Worm (Caenorhabditis elegans) whole organism, L2 larva: ENCODE data around the gene C33D9.8.
A peak's percentile ranks its signal among the peaks of the same experiment; 100 is the strongest.

Source experiments
- C34F6.9 ChIP-seq: fragments of 150-350 bp; optimal IDR thresholded peaks from 2 replicates; lab custom pipeline; 2014; ENCODE audit warnings: missing biosample characterization, missing genetic modification characterization
- F13H6.1 ChIP-seq: sonication (generic microtip); optimal IDR thresholded peaks from 2 replicates; lab custom pipeline; 2016; ENCODE audit warnings: missing genetic modification characterization, missing compliant biosample characterization
- R02D3.7 ChIP-seq: fragments of 150-350 bp; optimal IDR thresholded peaks from 2 replicates; lab custom pipeline; 2014; ENCODE audit warnings: missing biosample characterization, missing genetic modification characterization
- ZK546.5 ChIP-seq: sonication (generic microtip); optimal IDR thresholded peaks from 2 replicates; lab custom pipeline; 2017; ENCODE audit warnings: missing biosample characterization, missing genetic modification characterization
- alr-1 ChIP-seq: fragments of 150-350 bp; optimal IDR thresholded peaks from 2 replicates; lab custom pipeline; 2014; ENCODE audit warnings: missing biosample characterization, missing genetic modification characterization
- aly-2 ChIP-seq: fragments of 150-350 bp; optimal IDR thresholded peaks from 2 replicates; lab custom pipeline; 2014; ENCODE audit warnings: missing biosample characterization, missing genetic modification characterization
- ceh-16 ChIP-seq: fragments of 150-350 bp; optimal IDR thresholded peaks from 2 replicates; lab custom pipeline; 2014; ENCODE audit warnings: missing biosample characterization, missing genetic modification characterization
- ceh-82 ChIP-seq: fragments of 150-350 bp; optimal IDR thresholded peaks from 2 replicates; lab custom pipeline; 2014; ENCODE audit warnings: missing biosample characterization, missing genetic modification characterization
- crh-2 ChIP-seq: sonication (generic microtip); optimal IDR thresholded peaks from 2 replicates; lab custom pipeline; 2017; ENCODE audit warnings: missing biosample characterization, missing genetic modification characterization
- egl-27 ChIP-seq: sonication (generic microtip); optimal IDR thresholded peaks from 3 replicates; lab custom pipeline; 2017; ENCODE audit warnings: missing biosample characterization, missing genetic modification reagents, missing genetic modification characterization
- fos-1 ChIP-seq: fragments of 150-350 bp; optimal IDR thresholded peaks from 2 replicates; lab custom pipeline; 2014; ENCODE audit warnings: missing biosample characterization, missing genetic modification characterization
- gmeb-1 ChIP-seq: fragments of 150-350 bp; optimal IDR thresholded peaks from 2 replicates; lab custom pipeline; 2014; ENCODE audit warnings: missing biosample characterization, missing genetic modification characterization
- lin-13 ChIP-seq: fragments of 150-350 bp; optimal IDR thresholded peaks from 2 replicates; lab custom pipeline; 2014; ENCODE audit warnings: missing biosample characterization, missing genetic modification reagents, missing genetic modification characterization
- lsy-2 ChIP-seq, 2 experiments: fragments of 150-350 bp in 1 of 2; sonication (generic microtip) in 1 of 2; optimal IDR thresholded peaks; 2 replicates each; lab custom pipeline; 2014 to 2017; ENCODE audit warnings: missing biosample characterization in 2 of 2, missing genetic modification characterization in 2 of 2
- mab-5 ChIP-seq: fragments of 150-350 bp; optimal IDR thresholded peaks from 2 replicates; lab custom pipeline; 2014; ENCODE audit warnings: missing biosample characterization, missing genetic modification characterization
- mbf-1 ChIP-seq: sonication (generic microtip); optimal IDR thresholded peaks from 2 replicates; lab custom pipeline; 2017; ENCODE audit warnings: missing biosample characterization, missing genetic modification characterization
- nhr-10 ChIP-seq: sonication (generic microtip); optimal IDR thresholded peaks from 2 replicates; lab custom pipeline; 2017; ENCODE audit warnings: missing biosample characterization, missing genetic modification characterization
- nhr-11 ChIP-seq: fragments of 150-350 bp; optimal IDR thresholded peaks from 2 replicates; lab custom pipeline; 2014; ENCODE audit warnings: missing biosample characterization, missing genetic modification characterization
- nhr-12 ChIP-seq: fragments of 150-350 bp; optimal IDR thresholded peaks from 2 replicates; lab custom pipeline; 2014; ENCODE audit warnings: missing biosample characterization, missing genetic modification characterization
- nhr-129 ChIP-seq: fragments of 150-350 bp; optimal IDR thresholded peaks from 2 replicates; lab custom pipeline; 2014; ENCODE audit warnings: missing biosample characterization, missing genetic modification characterization
- nhr-21 ChIP-seq: fragments of 150-350 bp; optimal IDR thresholded peaks from 2 replicates; lab custom pipeline; 2014; ENCODE audit warnings: missing biosample characterization, missing genetic modification characterization
- nhr-23 ChIP-seq: fragments of 150-350 bp; optimal IDR thresholded peaks from 2 replicates; lab custom pipeline; 2014; ENCODE audit warnings: missing biosample characterization, missing genetic modification reagents, missing genetic modification characterization
- nhr-6 ChIP-seq: fragments of 150-350 bp; optimal IDR thresholded peaks from 2 replicates; lab custom pipeline; 2014; ENCODE audit warnings: missing biosample characterization, missing genetic modification characterization
- nhr-77 ChIP-seq: fragments of 150-350 bp; optimal IDR thresholded peaks from 2 replicates; lab custom pipeline; 2014; ENCODE audit warnings: missing biosample characterization, missing genetic modification characterization
- peb-1 ChIP-seq: fragments of 150-350 bp; optimal IDR thresholded peaks from 2 replicates; lab custom pipeline; 2014; ENCODE audit warnings: missing biosample characterization, missing genetic modification characterization
- sem-4 ChIP-seq: fragments of 150-350 bp; optimal IDR thresholded peaks from 2 replicates; lab custom pipeline; 2014; ENCODE audit warnings: missing biosample characterization, missing genetic modification reagents, missing genetic modification characterization
- skn-1 ChIP-seq: sonication (generic microtip); optimal IDR thresholded peaks from 2 replicates; lab custom pipeline; 2017; ENCODE audit warnings: missing biosample characterization, missing genetic modification characterization
- sma-3 ChIP-seq: sonication (generic microtip); optimal IDR thresholded peaks from 2 replicates; lab custom pipeline; 2016; ENCODE audit warnings: missing genetic modification reagents, missing genetic modification characterization, missing compliant biosample characterization
- sma-9 ChIP-seq, 2 experiments: fragments of 150-350 bp in 1 of 2; sonication (generic microtip) in 1 of 2; optimal IDR thresholded peaks; 2 replicates each; lab custom pipeline; 2014 to 2016; ENCODE audit warnings: missing genetic modification characterization in 2 of 2, mild to moderate bottlenecking in 1 of 2, missing biosample characterization in 1 of 2, missing compliant biosample characterization in 1 of 2, missing genetic modification reagents in 1 of 2, moderate library complexity in 1 of 2
- snpc-4 ChIP-seq: fragments of 150-350 bp; optimal IDR thresholded peaks from 2 replicates; lab custom pipeline; 2014; ENCODE audit warnings: missing biosample characterization, missing genetic modification characterization
- unc-39 ChIP-seq: fragments of 150-350 bp; optimal IDR thresholded peaks from 2 replicates; lab custom pipeline; 2014; ENCODE audit warnings: missing biosample characterization, missing genetic modification characterization
- unc-55 ChIP-seq: fragments of 150-350 bp; sonication (generic microtip); optimal IDR thresholded peaks from 3 replicates; lab custom pipeline; 2014; ENCODE audit warnings: missing biosample characterization, missing genetic modification reagents, missing genetic modification characterization
- unc-62 ChIP-seq: fragments of 150-350 bp; optimal IDR thresholded peaks from 2 replicates; lab custom pipeline; 2014; ENCODE audit warnings: missing biosample characterization, missing genetic modification reagents, missing genetic modification characterization
- zag-1 ChIP-seq: fragments of 150-350 bp; optimal IDR thresholded peaks from 2 replicates; lab custom pipeline; 2014; ENCODE audit warnings: missing biosample characterization, missing genetic modification characterization
- ztf-1 ChIP-seq: fragments of 200-800 bp; sonication (Bioruptor generic); conservative IDR thresholded peaks from 2 replicates; pipeline ENCODE4 v1.3.6; 2022; ENCODE audit warnings: missing genetic modification characterization, missing compliant biosample characterization
- ztf-11 ChIP-seq: sonication (generic microtip); optimal IDR thresholded peaks from 2 replicates; lab custom pipeline; 2017; ENCODE audit warnings: missing biosample characterization, missing genetic modification characterization

Gene C33D9.8

ce11 chrIV:8772800-8773256 is 13.7 kb downstream of the C33D9.8 start, which contains the start of gene F20C5.6:
Gene F20C5.6 (minus strand): TSS chrIV:8773206.
- TF ChIP-seq lsy-2 (tag; optimal IDR thresholded peaks at IDR 0.05; lab: Kevin White, UChicago): no peak
- TF ChIP-seq ztf-11 (tag; lab: Kevin White, UChicago): no peak
- no peak for TF ChIP-seq peb-1 (tag; lab: Kevin White, UChicago)
- no peak for TF ChIP-seq skn-1
- TF ChIP-seq fos-1 (tag; lab: Kevin White, UChicago): no peak
- TF ChIP-seq ztf-1: no peak
- no peak for TF ChIP-seq sem-4
- TF ChIP-seq nhr-11 (tag; lab: Kevin White, UChicago): no peak
- TF ChIP-seq nhr-21: no peak
- TF ChIP-seq snpc-4 (tag; lab: Kevin White, UChicago): no peak
- no peak for TF ChIP-seq lin-13 (GFP tag; lab: Kevin White, UChicago)
- TF ChIP-seq F13H6.1: no peak
- TF ChIP-seq nhr-23 (tag; lab: Kevin White, UChicago): no peak
- TF ChIP-seq aly-2 (tag; lab: Kevin White, UChicago): no peak
- TF ChIP-seq sma-9 (GFP tag; optimal IDR thresholded peaks at IDR 0.05; lab: Kevin White, UChicago): no peak
- TF ChIP-seq sma-9 (tag; optimal IDR thresholded peaks at IDR 0.05; lab: Kevin White, UChicago): no peak
- no peak for TF ChIP-seq nhr-10 (tag; lab: Kevin White, UChicago)
- TF ChIP-seq crh-2: no peak
- TF ChIP-seq egl-27: no peak
- TF ChIP-seq unc-39 (tag; lab: Kevin White, UChicago): no peak
- no peak for TF ChIP-seq nhr-6

ce11 chrIV:8769539-8769938 is 17.0 kb downstream of the C33D9.8 start, which contains the start of gene F20C5.5:
Gene F20C5.5 (minus strand): TSS chrIV:8769639.
- TF ChIP-seq lsy-2 (tag; optimal IDR thresholded peaks at IDR 0.05; lab: Kevin White, UChicago): no peak
- TF ChIP-seq nhr-129 (tag; lab: Kevin White, UChicago): no peak
- no peak for TF ChIP-seq ztf-1
- TF ChIP-seq zag-1 (tag; lab: Kevin White, UChicago): no peak
- no peak for TF ChIP-seq nhr-12 (tag; lab: Kevin White, UChicago)
- TF ChIP-seq sem-4: no peak
- TF ChIP-seq nhr-6: no peak
- TF ChIP-seq, all 48 proteins: peak for 0

ce11 chrIV:8764567-8764966 is 22.0 kb downstream of the C33D9.8 start, which contains the start of gene cdc-50.B:
Gene cdc-50.B (plus strand): TSS chrIV:8764867.
- TF ChIP-seq alr-1 (tag; lab: Kevin White, UChicago): no peak
- TF ChIP-seq nhr-12 (tag; lab: Kevin White, UChicago): no peak
- TF ChIP-seq snpc-4 (tag; lab: Kevin White, UChicago): no peak
- no peak for TF ChIP-seq ztf-11 (tag; lab: Kevin White, UChicago)
- no peak for TF ChIP-seq mab-5 (tag; lab: Kevin White, UChicago)
- no peak for TF ChIP-seq sma-3 (GFP tag; lab: Kevin White, UChicago)
- no peak for TF ChIP-seq skn-1
- no peak for TF ChIP-seq ztf-1
- no peak for TF ChIP-seq mbf-1 (tag; lab: Kevin White, UChicago)

- TF ChIP-seq nhr-77: no peak
- TF ChIP-seq gmeb-1: no peak
- TF ChIP-seq unc-55 (GFP tag; lab: Kevin White, UChicago): peak; percentile 93
- no peak for TF ChIP-seq aly-2 (tag; lab: Kevin White, UChicago)
- peak; percentile 43 for TF ChIP-seq lin-13 (GFP tag; lab: Kevin White, UChicago)
- TF ChIP-seq unc-62: no peak
- TF ChIP-seq ZK546.5 (tag; lab: Kevin White, UChicago): no peak
- no peak for TF ChIP-seq sma-3 (GFP tag; lab: Kevin White, UChicago)
- TF ChIP-seq nhr-10 (tag; lab: Kevin White, UChicago): no peak
- TF ChIP-seq ztf-1: no peak
- no peak for TF ChIP-seq ceh-16 (tag; lab: Kevin White, UChicago)
- peak; percentile 66 for TF ChIP-seq nhr-129 (tag; lab: Kevin White, UChicago)
- TF ChIP-seq zag-1 (tag; lab: Kevin White, UChicago): peak; percentile 49
- peak; percentile 84 for TF ChIP-seq C34F6.9
- peak; percentile 76 for TF ChIP-seq nhr-6
- no peak for TF ChIP-seq nhr-12 (tag; lab: Kevin White, UChicago)
- TF ChIP-seq sma-9 (GFP tag; optimal IDR thresholded peaks at IDR 0.05; lab: Kevin White, UChicago): peak; percentile 62
- no peak for TF ChIP-seq sma-9 (tag; optimal IDR thresholded peaks at IDR 0.05; lab: Kevin White, UChicago)
- no peak for TF ChIP-seq ceh-82 (tag; lab: Kevin White, UChicago)
- peak; percentile 49 for TF ChIP-seq F13H6.1
- peak; percentile 40 to 71 for TF ChIP-seq lsy-2 (tag; optimal IDR thresholded peaks at IDR 0.05; lab: Kevin White, UChicago)
- TF ChIP-seq R02D3.7: no peak
- peak; percentile 50 for TF ChIP-seq sem-4
- TF ChIP-seq mab-5 (tag; lab: Kevin White, UChicago): peak; percentile 0
Measured at ce11 chrIV:8762471-8762870, 24.1 kb downstream of the C33D9.8 start.
